Worm (Caenorhabditis elegans) whole organism, late embryonic: Measurements from ENCODE around the gene twk-5.

ENCODE experiments used
- F13H6.1 ChIP-seq: sonication (generic microtip); optimal IDR thresholded peaks from 2 replicates; lab custom pipeline; 2016; ENCODE audit warnings: missing genetic modification characterization, missing compliant biosample characterization
- ama-1 ChIP-seq: fragments of 150-350 bp; optimal IDR thresholded peaks from 2 replicates; lab custom pipeline; 2014
- ceh-14 ChIP-seq: sonication (generic microtip); optimal IDR thresholded peaks from 2 replicates; lab custom pipeline; 2016; ENCODE audit warnings: missing genotype, missing genetic modification characterization, missing compliant biosample characterization
- ceh-24 ChIP-seq: sonication (generic microtip); optimal IDR thresholded peaks from 2 replicates; lab custom pipeline; 2016; ENCODE audit warnings: mild to moderate bottlenecking, missing genetic modification characterization, missing compliant biosample characterization
- dmd-4 ChIP-seq: sonication (generic microtip); optimal IDR thresholded peaks from 2 replicates; lab custom pipeline; 2016; ENCODE audit warnings: borderline replicate concordance, missing genetic modification characterization, missing compliant biosample characterization
- dve-1 ChIP-seq: sonication (generic microtip); optimal IDR thresholded peaks from 2 replicates; lab custom pipeline; 2017; ENCODE audit warnings: antibody characterized with exemption, mild to moderate bottlenecking, missing genetic modification characterization, missing compliant biosample characterization
- elt-4 ChIP-seq: sonication (generic microtip); optimal IDR thresholded peaks from 2 replicates; lab custom pipeline; 2016; ENCODE audit warnings: missing genetic modification characterization, missing compliant biosample characterization
- madf-2 ChIP-seq: sonication (generic microtip); optimal IDR thresholded peaks from 2 replicates; lab custom pipeline; 2017; ENCODE audit warnings: missing genetic modification characterization, missing compliant biosample characterization
- npax-4 ChIP-seq: sonication (generic microtip); optimal IDR thresholded peaks from 2 replicates; lab custom pipeline; 2016; ENCODE audit warnings: missing genetic modification characterization, missing compliant biosample characterization
- pag-3 ChIP-seq: sonication (generic microtip); optimal IDR thresholded peaks from 2 replicates; lab custom pipeline; 2016; ENCODE audit warnings: missing compliant biosample characterization, missing genetic modification characterization, borderline replicate concordance
- tbx-7 ChIP-seq: sonication (generic microtip); optimal IDR thresholded peaks from 2 replicates; lab custom pipeline; 2016; ENCODE audit warnings: missing genotype, missing genetic modification characterization, missing compliant biosample characterization

ce11 chrII:11514775-11515174, 29.7 kb upstream of the twk-5 start, which contains the start of gene srh-44:
- TF ChIP-seq pag-3 (tag; lab: Kevin White, UChicago), result no peak
- TF ChIP-seq ama-1 (lab: Kevin White, UChicago), result no peak
- no peak for TF ChIP-seq madf-2 (tag; lab: Kevin White, UChicago)
- no peak for TF ChIP-seq ceh-24 (tag; lab: Kevin White, UChicago)
- no peak for TF ChIP-seq elt-4 (tag; lab: Kevin White, UChicago)
- no peak for TF ChIP-seq F13H6.1
- no peak for TF ChIP-seq npax-4 (tag; lab: Kevin White, UChicago)
- TF ChIP-seq ceh-14 (tag; lab: Kevin White, UChicago), result no peak
- no peak for TF ChIP-seq dve-1 (tag; lab: Kevin White, UChicago)
- no peak for TF ChIP-seq tbx-7
- no peak for TF ChIP-seq dmd-4 (tag; lab: Kevin White, UChicago)
